Fruit fly (Drosophila melanogaster) whole organism, prepupa: ENCODE results near the gene TMEM216.

Source experiments
- CG10631 ChIP-seq: fragments of 200-800 bp; sonication (Bioruptor generic); optimal IDR thresholded peaks from 2 replicates; lab custom pipeline; 2016; ENCODE audit warnings: missing biosample characterization, missing genetic modification characterization
- CG10669 ChIP-seq: fragments of 200-800 bp; sonication (Bioruptor generic); optimal IDR thresholded peaks from 3 replicates; lab custom pipeline; 2018; ENCODE audit warnings: missing biosample characterization, mild to moderate bottlenecking, missing genetic modification characterization, moderate library complexity
- CG32006 ChIP-seq: fragments of 200-800 bp; sonication (Bioruptor generic); optimal IDR thresholded peaks from 3 replicates; lab custom pipeline; 2017; ENCODE audit warnings: missing biosample characterization, mild to moderate bottlenecking, missing genetic modification characterization
- CG3919 ChIP-seq: fragments of 200-800 bp; sonication (Bioruptor generic); optimal IDR thresholded peaks from 3 replicates; lab custom pipeline; 2016; ENCODE audit warnings: missing biosample characterization, missing genetic modification characterization
- CG6163 ChIP-seq: fragments of 200-800 bp; sonication (Bioruptor generic); IDR thresholded peaks from 3 replicates; pipeline ENCODE4 v1.3.6; 2022; ENCODE audit warnings: missing biosample characterization, missing genetic modification characterization
- CG6808 ChIP-seq: fragments of 200-800 bp; sonication (Bioruptor generic); optimal IDR thresholded peaks from 3 replicates; lab custom pipeline; 2017; ENCODE audit warnings: missing biosample characterization, missing genetic modification characterization, mild to moderate bottlenecking, moderate library complexity, missing genetic modification reagents
- Eip75B ChIP-seq: fragments of 200-800 bp; sonication (Bioruptor generic); optimal IDR thresholded peaks from 3 replicates; lab custom pipeline; 2016; ENCODE audit warnings: missing biosample characterization, missing genetic modification characterization
- Eip78C ChIP-seq: fragments of 200-800 bp; sonication (Bioruptor generic); peaks from one replicate; lab custom pipeline; 2016; ENCODE audit warnings: missing biosample characterization, missing genetic modification characterization
- Eip93F ChIP-seq: fragments of 200-800 bp; sonication (Bioruptor generic); optimal IDR thresholded peaks from 2 replicates; lab custom pipeline; 2016; ENCODE audit warnings: missing biosample characterization, mild to moderate bottlenecking, missing genetic modification characterization
- eg ChIP-seq: fragments of 200-800 bp; sonication (Bioruptor generic); IDR thresholded peaks from 3 replicates; pipeline ENCODE4 v1.3.6; 2022; ENCODE audit warnings: missing biosample characterization, missing genetic modification characterization
- lz ChIP-seq: fragments of 200-800 bp; sonication (Bioruptor generic); optimal IDR thresholded peaks from 3 replicates; lab custom pipeline; 2016; ENCODE audit warnings: missing biosample characterization, missing genetic modification characterization
- salr ChIP-seq, 2 experiments: fragments of 200-800 bp; sonication (Bioruptor generic); optimal IDR thresholded peaks; 3 replicates each; lab custom pipeline; 2016 to 2018; ENCODE audit warnings: missing biosample characterization in 2 of 2, missing genetic modification characterization in 2 of 2, mild to moderate bottlenecking in 1 of 2

DNA sequence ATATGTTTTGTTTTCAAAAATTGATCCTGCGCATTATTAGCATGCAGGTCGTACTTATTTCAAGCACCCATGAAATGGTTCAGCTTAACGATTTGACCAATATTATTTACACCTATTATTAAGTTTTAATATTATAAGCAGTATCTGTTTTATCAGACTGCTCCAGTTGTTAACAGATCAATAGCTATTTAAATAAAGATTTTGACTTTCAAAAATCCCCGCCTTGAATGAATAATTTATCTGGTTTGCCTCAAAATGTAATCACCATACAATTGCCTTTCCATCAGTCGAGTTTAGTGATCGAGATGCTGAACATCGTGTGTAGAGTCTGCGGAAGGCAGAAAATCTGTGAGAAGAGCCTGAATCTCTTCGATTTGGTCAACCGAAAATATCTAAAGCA is 9.1 kb downstream of the TMEM216 start, which contains the start of gene ouib:
- TF ChIP-seq Eip78C (GFP tag; lab: Kevin White, UChicago) (no peak), CG32006 (GFP tag; lab: Kevin White, UChicago) (no peak), CG10669 (GFP tag; lab: Kevin White, UChicago) (no peak), lz (no peak), CG10631 (GFP tag; lab: Kevin White, UChicago) (no peak), Eip93F (GFP tag; lab: Kevin White, UChicago) (no peak), CG6163 (GFP tag; lab: Robert Waterston, UW) (no peak), CG6808 (GFP tag; lab: Kevin White, UChicago) (no peak), salr (GFP tag; optimal IDR thresholded peaks at IDR 0.05; lab: Kevin White, UChicago) (no peak), eg (no peak), Eip75B (GFP tag; lab: Kevin White, UChicago) (no peak), CG3919 (GFP tag; lab: Kevin White, UChicago) (no peak)
